Worm (Caenorhabditis elegans): ENCODE results near the gene C34C12.12.

DNA sequence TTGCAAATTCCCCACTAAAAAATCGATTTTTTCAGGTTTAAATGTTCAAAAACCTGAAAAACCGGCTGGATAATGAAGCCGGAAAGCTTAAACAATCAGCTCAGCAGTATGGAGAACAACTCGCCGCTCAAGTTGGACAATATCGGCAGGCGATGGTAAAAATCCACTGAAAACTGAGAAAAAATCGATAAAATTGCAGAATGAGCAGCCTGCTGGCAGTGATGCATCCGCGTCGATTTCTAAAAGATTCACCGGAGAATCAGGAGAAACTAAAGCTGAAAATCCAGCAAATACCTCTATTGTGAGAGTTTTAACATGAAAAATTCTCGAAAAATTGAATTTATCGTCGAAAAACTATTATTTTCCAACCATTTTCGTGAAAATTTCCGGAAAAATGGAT, 47.5 kb upstream of the C34C12.12 start, which contains the start of gene golg-4:
- TF ChIP-seq ceh-63 (GFP tag; optimal IDR thresholded peaks at IDR 0.05) (no peak), egl-13 (tag; optimal IDR thresholded peaks at IDR 0.05) (no peak), C16A3.4 (tag; optimal IDR thresholded peaks at IDR 0.05) (no peak), ama-1 (optimal IDR thresholded peaks at IDR 0.05) (no peak), ceh-82 (tag; optimal IDR thresholded peaks at IDR 0.05) (no peak), fos-1 (tag; optimal IDR thresholded peaks at IDR 0.05) (no peak), sup-37 (GFP tag; optimal IDR thresholded peaks at IDR 0.05) (no peak), lin-13 (GFP tag; optimal IDR thresholded peaks at IDR 0.05) (no peak), Y116A8C.19 (tag; optimal IDR thresholded peaks at IDR 0.05; ENCODE audit: borderline replicate concordance) (no peak), nhr-28 (tag; optimal IDR thresholded peaks at IDR 0.05) (no peak)
